Fruit fly (Drosophila melanogaster) whole organism, pupa: ENCODE data around the gene Dus3.

Experiments used
- CG13204 ChIP-seq: fragments of 200-800 bp; sonication (Bioruptor generic); optimal IDR thresholded peaks from 2 replicates; lab custom pipeline; 2018; ENCODE audit warnings: missing biosample characterization, mild to moderate bottlenecking, missing genetic modification characterization, moderate library complexity
- CG15710 ChIP-seq: fragments of 200-800 bp; sonication (Bioruptor generic); optimal IDR thresholded peaks from 2 replicates; lab custom pipeline; 2018; ENCODE audit warnings: missing biosample characterization, mild to moderate bottlenecking, missing genetic modification characterization, moderate library complexity
- CG32121 ChIP-seq: fragments of 200-800 bp; sonication (Bioruptor generic); IDR thresholded peaks from 2 replicates; pipeline ENCODE4 v1.3.6; 2022; ENCODE audit warnings: missing biosample characterization, missing genetic modification characterization
- CG4496 ChIP-seq: fragments of 200-800 bp; sonication (Bioruptor generic); IDR thresholded peaks from 3 replicates; pipeline ENCODE4 v1.3.6; 2022; ENCODE audit warnings: missing biosample characterization, missing genetic modification characterization
- CG8159 ChIP-seq: fragments of 200-800 bp; sonication (Bioruptor generic); optimal IDR thresholded peaks from 3 replicates; lab custom pipeline; 2018; ENCODE audit warnings: missing biosample characterization, mild to moderate bottlenecking, missing genetic modification characterization, moderate library complexity
- EcR ChIP-seq: fragments of 200-800 bp; sonication (Bioruptor generic); optimal IDR thresholded peaks from 3 replicates; lab custom pipeline; 2019; ENCODE audit warnings: missing biosample characterization, missing genetic modification characterization, mild to moderate bottlenecking, moderate library complexity, missing genetic modification reagents
- Pif1A ChIP-seq: fragments of 200-800 bp; sonication (Bioruptor generic); optimal IDR thresholded peaks from 3 replicates; lab custom pipeline; 2016; ENCODE audit warnings: missing biosample characterization, missing genetic modification characterization
- Pif1B ChIP-seq: fragments of 200-800 bp; sonication (Bioruptor generic); optimal IDR thresholded peaks from 3 replicates; lab custom pipeline; 2016; ENCODE audit warnings: missing biosample characterization, missing genetic modification characterization
- Snoo ChIP-seq: fragments of 200-800 bp; sonication (Bioruptor generic); optimal IDR thresholded peaks from 3 replicates; lab custom pipeline; 2017; ENCODE audit warnings: missing biosample characterization, mild to moderate bottlenecking, missing genetic modification characterization, inconsistent platforms
- gl ChIP-seq: fragments of 200-800 bp; sonication (Bioruptor generic); optimal IDR thresholded peaks from 2 replicates; lab custom pipeline; 2018; ENCODE audit warnings: missing biosample characterization, mild to moderate bottlenecking, missing genetic modification characterization
- rn ChIP-seq: fragments of 200-800 bp; sonication (Bioruptor generic); IDR thresholded peaks from 2 replicates; pipeline ENCODE4 v1.3.6; 2022; ENCODE audit warnings: missing biosample characterization, missing genetic modification characterization

dm6 chr2L:19735635-19736109, 23.0 kb upstream of the Dus3 start, which contains the start of the genes CG10462 and Nf-YB:
- TF ChIP-seq Snoo (tag; lab: Kevin White, UChicago) (no peak), CG8159 (tag; lab: Kevin White, UChicago) (no peak), gl (tag; lab: Kevin White, UChicago) (no peak), EcR (no peak), CG15710 (tag; lab: Kevin White, UChicago) (no peak), Pif1B (GFP tag; lab: Kevin White, UChicago) (no peak), rn (no peak), CG13204 (GFP tag; lab: Kevin White, UChicago) (no peak), CG32121 (no peak), CG4496 (GFP tag; lab: Robert Waterston, UW) (no peak), Pif1A (GFP tag; lab: Kevin White, UChicago) (no peak)
